Worm (Caenorhabditis elegans) whole organism, young adult: ENCODE measurements around the gene lin-14.
A peak's percentile ranks its signal among the peaks of the same experiment; 100 is the strongest.

ENCODE experiments used
- F37B4.10 ChIP-seq: fragments of 200-800 bp; sonication (Bioruptor generic); IDR thresholded peaks from 2 replicates; pipeline ENCODE4 v1.3.6; 2022; ENCODE audit warnings: missing genetic modification characterization, missing compliant biosample characterization
- F57A8.1 ChIP-seq: fragments of 200-800 bp; sonication (Bioruptor generic); optimal IDR thresholded peaks from 2 replicates; lab custom pipeline; 2018; ENCODE audit warnings: mild to moderate bottlenecking, missing genetic modification characterization, moderate library complexity, missing compliant biosample characterization
- K12H6.12 ChIP-seq: fragments of 200-800 bp; sonication (Bioruptor generic); optimal IDR thresholded peaks from 2 replicates; lab custom pipeline; 2018; ENCODE audit warnings: mild to moderate bottlenecking, missing genetic modification characterization, missing compliant biosample characterization
- T07F8.4 ChIP-seq: sonication (generic microtip); optimal IDR thresholded peaks from 2 replicates; lab custom pipeline; 2016; ENCODE audit warnings: mild to moderate bottlenecking, missing genetic modification characterization, moderate library complexity, missing compliant biosample characterization
- Y56A3A.18 ChIP-seq: fragments of 200-800 bp; sonication (Bioruptor generic); IDR thresholded peaks from 2 replicates; pipeline ENCODE4 v1.3.6; 2022; ENCODE audit warnings: missing genetic modification reagents, missing genetic modification characterization, missing compliant biosample characterization
- Y79H2A.3 ChIP-seq: fragments of 200-800 bp; sonication (Bioruptor generic); conservative IDR thresholded peaks from 2 replicates; pipeline ENCODE4 v1.3.6; 2022; ENCODE audit warnings: missing genetic modification reagents, missing genetic modification characterization, missing compliant biosample characterization
- akir-1 ChIP-seq: fragments of 200-800 bp; sonication (Bioruptor generic); optimal IDR thresholded peaks from 2 replicates; lab custom pipeline; 2018; ENCODE audit warnings: mild to moderate bottlenecking, missing genetic modification characterization, moderate library complexity, missing compliant biosample characterization
- aptf-2 ChIP-seq: fragments of 200-800 bp; sonication (Bioruptor generic); conservative IDR thresholded peaks from 2 replicates; pipeline ENCODE4 v1.3.6; 2022; ENCODE audit warnings: missing genetic modification reagents, missing genetic modification characterization, missing compliant biosample characterization
- atf-7 ChIP-seq: sonication (generic microtip); optimal IDR thresholded peaks from 2 replicates; lab custom pipeline; 2017; ENCODE audit warnings: mild to moderate bottlenecking, missing genetic modification characterization, missing compliant biosample characterization
- attf-5 ChIP-seq: fragments of 200-800 bp; sonication (Bioruptor generic); optimal IDR thresholded peaks from 2 replicates; lab custom pipeline; 2018; ENCODE audit warnings: mild to moderate bottlenecking, missing genetic modification characterization, missing compliant biosample characterization
- bed-1 ChIP-seq: fragments of 200-800 bp; sonication (Bioruptor generic); IDR thresholded peaks from 2 replicates; pipeline ENCODE4 v1.3.6; 2022; ENCODE audit warnings: missing genetic modification reagents, missing genetic modification characterization, missing compliant biosample characterization
- bed-2 ChIP-seq: fragments of 200-800 bp; sonication (Bioruptor generic); IDR thresholded peaks from 2 replicates; pipeline ENCODE4 v1.3.6; 2022; ENCODE audit warnings: missing genetic modification reagents, missing genetic modification characterization, missing compliant biosample characterization
- cebp-2 ChIP-seq: fragments of 200-800 bp; sonication (Bioruptor generic); IDR thresholded peaks from 2 replicates; pipeline ENCODE4 v1.3.6; 2022; ENCODE audit warnings: missing genetic modification characterization, missing compliant biosample characterization
- ceh-40 ChIP-seq: fragments of 200-800 bp; sonication (Bioruptor generic); IDR thresholded peaks from 2 replicates; pipeline ENCODE4 v1.3.6; 2022; ENCODE audit warnings: missing genetic modification characterization, missing compliant biosample characterization
- die-1 ChIP-seq: sonication (generic microtip); optimal IDR thresholded peaks from 2 replicates; lab custom pipeline; 2016; ENCODE audit warnings: missing genotype, mild to moderate bottlenecking, missing genetic modification characterization, missing compliant biosample characterization
- egl-18 ChIP-seq: fragments of 200-800 bp; sonication (Bioruptor generic); IDR thresholded peaks from 2 replicates; pipeline ENCODE4 v1.3.6; 2022; ENCODE audit warnings: missing genetic modification reagents, missing genetic modification characterization, missing compliant biosample characterization
- ets-4 ChIP-seq: fragments of 200-800 bp; sonication (Bioruptor generic); optimal IDR thresholded peaks from 2 replicates; lab custom pipeline; 2018; ENCODE audit warnings: mild to moderate bottlenecking, missing genetic modification characterization, missing compliant biosample characterization
- gei-17 ChIP-seq: fragments of 200-800 bp; sonication (Bioruptor generic); optimal IDR thresholded peaks from 2 replicates; lab custom pipeline; 2018; ENCODE audit warnings: mild to moderate bottlenecking, missing genetic modification characterization, missing compliant biosample characterization
- lag-1 ChIP-seq: fragments of 200-800 bp; sonication (Bioruptor generic); IDR thresholded peaks from 2 replicates; pipeline ENCODE4 v1.3.6; 2022; ENCODE audit warnings: missing genetic modification reagents, missing genetic modification characterization, missing compliant biosample characterization
- lin-35 ChIP-seq, 3 experiments: fragments of 150-350 bp in 2 of 3; sonication (generic microtip) in 1 of 3; optimal IDR thresholded peaks; 2 replicates each; lab custom pipeline; 2014 to 2018; ENCODE audit warnings: missing biosample characterization in 3 of 3, missing genetic modification characterization in 3 of 3, missing genetic modification reagents in 3 of 3
- lsl-1 ChIP-seq: fragments of 200-800 bp; sonication (Bioruptor generic); optimal IDR thresholded peaks from 2 replicates; lab custom pipeline; 2018; ENCODE audit warnings: mild to moderate bottlenecking, missing genetic modification characterization, moderate library complexity, missing compliant biosample characterization
- madf-3 ChIP-seq: fragments of 200-800 bp; sonication (Bioruptor generic); IDR thresholded peaks from 2 replicates; pipeline ENCODE4 v1.3.6; 2022; ENCODE audit warnings: missing genetic modification reagents, missing genetic modification characterization, missing compliant biosample characterization
- mxl-1 ChIP-seq: sonication (generic microtip); optimal IDR thresholded peaks from 2 replicates; lab custom pipeline; 2016; ENCODE audit warnings: missing genetic modification characterization, missing compliant biosample characterization
- nfya-2 ChIP-seq: fragments of 200-800 bp; sonication (Bioruptor generic); IDR thresholded peaks from 2 replicates; pipeline ENCODE4 v1.3.6; 2022; ENCODE audit warnings: missing genetic modification reagents, missing genetic modification characterization, missing compliant biosample characterization
- nhr-90 ChIP-seq: sonication (generic microtip); optimal IDR thresholded peaks from 2 replicates; lab custom pipeline; 2016; ENCODE audit warnings: missing genotype, mild to moderate bottlenecking, missing genetic modification characterization, missing compliant biosample characterization
- rec-8 ChIP-seq, 2 experiments: sonication (generic microtip); optimal IDR thresholded peaks; 2 replicates each; lab custom pipeline; 2016; ENCODE audit warnings: mild to moderate bottlenecking in 2 of 2, missing genetic modification characterization in 2 of 2, missing genetic modification reagents in 2 of 2, missing genotype in 2 of 2, missing biosample characterization in 1 of 2, missing compliant biosample characterization in 1 of 2, moderate library complexity in 1 of 2
- sdz-38 ChIP-seq: sonication (generic microtip); optimal IDR thresholded peaks from 2 replicates; lab custom pipeline; 2016; ENCODE audit warnings: missing genotype, missing genetic modification characterization, missing compliant biosample characterization
- sea-2 ChIP-seq: fragments of 200-800 bp; sonication (Bioruptor generic); IDR thresholded peaks from 2 replicates; pipeline ENCODE4 v1.3.6; 2022; ENCODE audit warnings: missing genetic modification characterization, missing compliant biosample characterization
- snpc-1.3 ChIP-seq: sonication (generic microtip); optimal IDR thresholded peaks from 2 replicates; lab custom pipeline; 2017; ENCODE audit warnings: missing genetic modification characterization, mild to moderate bottlenecking, missing compliant biosample characterization, antibody characterized with exemption, moderate library complexity, missing genotype, missing genetic modification reagents; ENCODE audit not compliant: insufficient read depth
- tbp1 ChIP-seq: fragments of 200-800 bp; sonication (Bioruptor generic); optimal IDR thresholded peaks from 2 replicates; lab custom pipeline; 2018; ENCODE audit warnings: mild to moderate bottlenecking, missing genetic modification characterization, missing compliant biosample characterization
- zfh-2 ChIP-seq: fragments of 200-800 bp; sonication (Bioruptor generic); conservative IDR thresholded peaks from 2 replicates; pipeline ENCODE4 v1.3.6; 2022; ENCODE audit warnings: missing genetic modification reagents, missing genetic modification characterization, missing compliant biosample characterization
- ztf-18 ChIP-seq: sonication (generic microtip); optimal IDR thresholded peaks from 2 replicates; lab custom pipeline; 2016; ENCODE audit warnings: missing genotype, mild to moderate bottlenecking, missing genetic modification characterization, missing compliant biosample characterization
- ztf-25 ChIP-seq: fragments of 200-800 bp; sonication (Bioruptor generic); IDR thresholded peaks from 2 replicates; pipeline ENCODE4 v1.3.6; 2022; ENCODE audit warnings: missing genetic modification reagents, missing genetic modification characterization, missing compliant biosample characterization
- ztf-26 ChIP-seq: sonication (generic microtip); optimal IDR thresholded peaks from 2 replicates; lab custom pipeline; 2017; ENCODE audit warnings: missing genetic modification characterization, missing compliant biosample characterization

Gene lin-14

ce11 chrX:11474149-11474585, 8.8 kb downstream of the lin-14 start:
- TF ChIP-seq ztf-25 (0 out of 2 replicates have a peak, but pooled peaks have one; percentile 42), snpc-1.3 (tag; lab: Kevin White, UChicago) (no peak), F37B4.10 (GFP tag; lab: Robert Waterston, UW) (0 out of 2 replicates have a peak, but pooled peaks have one; percentile 22), zfh-2 (GFP tag; lab: Robert Waterston, UW) (0 out of 2 replicates have a peak, but pooled peaks have one; percentile 47)

- TF ChIP-seq bed-2, result no peak
- peak in 1 of 3 experiments; percentile 12 for TF ChIP-seq lin-35 (GFP tag; optimal IDR thresholded peaks at IDR 0.05; lab: Kevin White, UChicago)
Measured at ce11 chrX:11474605-11475385, 9.4 kb downstream of the lin-14 start.

- no peak for TF ChIP-seq ceh-40 (GFP tag; lab: Robert Waterston, UW)
- TF ChIP-seq Y79H2A.3, result no peak
- TF ChIP-seq akir-1 (GFP tag; lab: Kevin White, UChicago), result no peak
- TF ChIP-seq cebp-2 (GFP tag; lab: Robert Waterston, UW), result no peak
- TF ChIP-seq nfya-2 (GFP tag; lab: Robert Waterston, UW), result no peak
- TF ChIP-seq sdz-38 (tag; lab: Kevin White, UChicago), result no peak
- TF ChIP-seq F37B4.10 (GFP tag; lab: Robert Waterston, UW), result no peak
- no peak for TF ChIP-seq egl-18 (GFP tag; lab: Robert Waterston, UW)
- TF ChIP-seq madf-3, result no peak
- TF ChIP-seq lag-1 (GFP tag; lab: Robert Waterston, UW), result no peak
- TF ChIP-seq gei-17, result no peak
- no peak for TF ChIP-seq sea-2 (GFP tag; lab: Robert Waterston, UW)
- TF ChIP-seq mxl-1 (tag; lab: Kevin White, UChicago), result no peak
- no peak for TF ChIP-seq bed-2
- no peak for TF ChIP-seq lsl-1 (GFP tag; lab: Kevin White, UChicago)
- no peak for TF ChIP-seq atf-7 (tag; lab: Kevin White, UChicago)
Measured at ce11 chrX:11475780-11476179, 10.4 kb downstream of the lin-14 start.

ce11 chrX:11477748-11478147, 12.4 kb downstream of the lin-14 start:
- TF ChIP-seq mxl-1 (tag; lab: Kevin White, UChicago), result no peak
- no peak for TF ChIP-seq Y79H2A.3
- no peak for TF ChIP-seq ztf-26
- TF ChIP-seq ets-4, result no peak
- no peak for TF ChIP-seq tbp1
- no peak for TF ChIP-seq Y56A3A.18 (GFP tag; lab: Robert Waterston, UW)
- TF ChIP-seq sea-2 (GFP tag; lab: Robert Waterston, UW), result no peak
- no peak for TF ChIP-seq K12H6.12 (tag; lab: Kevin White, UChicago)
- no peak for TF ChIP-seq T07F8.4 (tag; lab: Kevin White, UChicago)
- TF ChIP-seq zfh-2 (GFP tag; lab: Robert Waterston, UW), result no peak
- TF ChIP-seq aptf-2, result no peak
- no peak for TF ChIP-seq die-1 (tag; lab: Kevin White, UChicago)
- no peak for TF ChIP-seq nfya-2 (GFP tag; lab: Robert Waterston, UW)
- no peak for TF ChIP-seq nhr-90 (tag; lab: Kevin White, UChicago)
- no peak for TF ChIP-seq bed-1 (GFP tag; lab: Robert Waterston, UW)
- no peak for TF ChIP-seq attf-5 (GFP tag; lab: Kevin White, UChicago)
- no peak for TF ChIP-seq F57A8.1
- no peak for TF ChIP-seq rec-8 (tag; optimal IDR thresholded peaks at IDR 0.05; lab: Kevin White, UChicago)
- no peak for TF ChIP-seq ztf-18
